Fruit fly (Drosophila melanogaster) whole organism: ENCODE measurements around the gene mthl2.

Experiments
- CG8478 ChIP-seq: fragments of >200 bp; optimal IDR thresholded peaks from 2 replicates; lab custom pipeline; 2018; ENCODE audit warnings: inconsistent platforms
- Dll ChIP-seq: fragments of >200 bp; optimal IDR thresholded peaks from 2 replicates; lab custom pipeline; 2017
- EcR ChIP-seq, 2 experiments: fragments of >200 bp; optimal IDR thresholded peaks; 2 replicates each; lab custom pipeline; 2017; ENCODE audit warnings: missing biosample characterization in 2 of 2, missing genetic modification characterization in 2 of 2, missing genetic modification reagents in 2 of 2
- pan ChIP-seq: fragments of >200 bp; optimal IDR thresholded peaks from 2 replicates; lab custom pipeline; 2017
- psq ChIP-seq: fragments of >200 bp; optimal IDR thresholded peaks from 2 replicates; lab custom pipeline; 2017
- usp ChIP-seq: fragments of >200 bp; optimal IDR thresholded peaks from 2 replicates; lab custom pipeline; 2017; ENCODE audit warnings: missing biosample characterization, missing genetic modification characterization, mixed read lengths

mthl2 gene

DNA sequence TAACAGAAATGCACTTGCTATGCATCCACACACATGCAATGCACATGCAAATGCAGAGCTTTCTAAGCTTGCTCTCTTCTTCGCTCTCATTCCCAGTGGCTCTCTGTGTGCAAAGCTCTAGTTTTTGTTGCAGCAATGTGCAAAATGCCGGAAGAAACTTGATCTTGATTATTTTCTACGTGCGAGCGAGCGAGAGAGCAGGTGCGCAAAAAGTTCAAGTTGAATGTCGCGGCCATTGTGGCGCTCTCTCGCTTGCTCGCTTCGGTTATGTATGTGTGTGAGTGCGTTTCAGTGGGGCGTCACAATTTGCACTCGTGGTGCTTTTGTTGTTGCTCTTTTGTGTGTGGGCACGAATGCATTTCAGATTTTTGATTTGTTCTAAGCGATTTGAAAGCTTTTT, 6.0 kb downstream of the mthl2 start:
- TF ChIP-seq pan (lab: Kevin White, UChicago) (no peak), CG8478 (peak; percentile 8)

DNA sequence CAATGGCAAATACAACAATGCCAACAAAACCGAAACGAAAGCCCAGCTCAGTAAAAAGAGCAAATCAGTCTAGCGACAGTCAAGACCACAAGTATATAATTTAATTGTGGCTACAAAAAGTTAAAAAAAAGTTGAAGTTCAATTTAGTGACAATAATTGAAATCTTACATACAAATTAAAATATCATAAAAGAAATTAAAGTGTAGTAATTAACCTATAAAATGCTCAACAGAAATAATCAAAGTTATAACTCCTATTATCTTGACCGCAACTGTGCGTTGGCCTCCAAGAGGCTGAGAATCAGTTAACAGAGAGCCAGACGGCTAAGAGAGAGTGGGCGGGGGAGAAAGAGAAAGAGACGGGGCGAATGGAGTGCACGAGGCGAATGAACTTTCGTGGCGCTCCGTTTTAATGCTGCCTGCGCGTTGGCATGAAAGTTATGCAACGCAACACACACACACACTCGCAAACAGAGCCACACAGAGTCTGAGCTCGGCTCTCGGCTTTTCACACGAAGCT, 7.2 kb downstream of the mthl2 start:
- TF ChIP-seq usp (no peak), EcR (GFP tag; optimal IDR thresholded peaks at IDR 0.05; lab: Kevin White, UChicago) (peak; percentile 84 to 97), CG8478 (no peak), Dll (no peak)

DNA sequence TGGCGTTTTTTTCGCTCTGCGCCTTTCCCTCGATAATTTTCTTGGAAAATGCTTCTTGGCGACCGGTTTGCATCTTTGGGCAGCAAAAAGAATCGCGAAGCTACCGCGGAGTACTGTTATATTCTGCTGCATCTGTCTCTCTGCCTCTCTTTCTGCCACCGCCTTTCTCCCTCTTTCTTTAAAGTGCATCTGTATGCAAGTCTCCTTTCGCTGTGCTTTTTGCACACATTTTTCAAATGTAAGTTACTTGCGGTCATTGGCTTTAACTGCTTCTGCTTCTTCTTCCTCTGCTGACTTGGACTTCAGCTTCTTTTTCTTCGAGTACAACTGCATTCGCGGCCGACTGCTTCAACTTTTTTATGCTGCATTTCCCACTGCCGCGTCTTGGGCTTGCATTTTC, 11.2 kb downstream of the mthl2 start:
- TF ChIP-seq CG8478 (no peak), psq (lab: Kevin White, UChicago) (no peak), pan (lab: Kevin White, UChicago) (no peak), usp (no peak), EcR (GFP tag; optimal IDR thresholded peaks at IDR 0.05; lab: Kevin White, UChicago) (peak; percentile 66 to 83), Dll (no peak)

DNA sequence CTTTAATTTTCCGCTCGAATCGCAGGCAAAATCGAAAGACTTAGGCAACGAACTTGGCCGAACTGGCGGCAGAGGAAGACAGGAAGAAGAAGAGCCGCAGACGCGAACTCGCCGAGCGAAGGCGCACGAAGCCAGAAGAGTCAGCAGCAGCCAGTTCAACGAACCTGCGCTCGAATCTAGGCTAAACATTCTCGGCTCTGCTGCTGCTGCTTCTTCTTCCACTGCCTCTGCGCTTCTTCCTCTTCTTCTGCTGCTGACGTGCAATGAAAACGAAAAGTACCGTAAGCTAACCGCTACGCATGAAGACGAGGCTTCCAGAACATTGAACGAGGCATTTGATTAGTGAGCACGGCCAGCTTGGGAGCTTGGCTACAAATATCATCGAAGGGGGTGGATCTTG, 11.9 kb downstream of the mthl2 start:
- TF ChIP-seq EcR (GFP tag; optimal IDR thresholded peaks at IDR 0.05; lab: Kevin White, UChicago) (peak; percentile 61 to 88), pan (lab: Kevin White, UChicago) (no peak)

DNA sequence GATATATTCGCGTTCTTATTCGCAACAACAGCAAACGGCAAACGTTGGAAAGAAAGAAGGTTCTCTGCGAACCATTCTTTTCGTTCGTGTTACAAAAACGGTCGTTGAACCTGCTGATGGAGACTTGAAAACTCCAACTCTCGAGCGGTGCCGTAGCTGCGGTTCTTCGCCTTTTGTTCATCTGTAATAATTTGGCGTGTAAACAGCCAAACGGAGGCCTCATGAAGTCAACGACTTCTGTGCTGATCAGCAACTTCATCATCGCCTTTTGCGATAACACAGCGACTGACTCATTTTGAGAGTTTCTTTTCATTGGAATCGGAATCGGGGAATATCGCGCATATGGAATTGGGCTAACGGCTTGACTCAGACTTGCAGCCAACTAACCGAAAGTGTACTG, 12.8 kb downstream of the mthl2 start:
- peak; percentile 41 to 71 for TF ChIP-seq EcR (GFP tag; optimal IDR thresholded peaks at IDR 0.05; lab: Kevin White, UChicago)
- TF ChIP-seq psq (lab: Kevin White, UChicago), result no peak

DNA sequence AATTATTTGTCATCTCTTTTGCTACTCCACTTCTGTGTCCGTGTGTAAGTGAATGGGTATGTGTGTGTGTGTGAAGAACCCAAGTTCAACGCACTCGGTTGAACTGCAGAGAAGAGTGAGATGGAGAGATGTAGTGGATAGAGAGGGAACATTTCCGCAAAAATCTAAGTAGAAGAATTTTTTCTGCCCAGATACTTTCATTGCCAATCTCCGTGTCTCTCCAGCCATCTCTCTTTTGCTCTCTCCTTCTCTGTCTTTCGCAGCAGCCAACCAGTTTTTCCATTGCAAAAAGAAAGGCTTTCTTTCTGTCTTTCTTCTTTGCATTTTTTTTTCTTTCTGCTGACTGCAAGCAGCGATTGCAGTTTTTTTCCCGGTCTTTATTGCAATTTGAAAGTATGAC, 14.1 kb downstream of the mthl2 start:
- TF ChIP-seq CG8478 (no peak), EcR (GFP tag; optimal IDR thresholded peaks at IDR 0.05; lab: Kevin White, UChicago) (peak; percentile 55 to 86), pan (lab: Kevin White, UChicago) (no peak)

DNA sequence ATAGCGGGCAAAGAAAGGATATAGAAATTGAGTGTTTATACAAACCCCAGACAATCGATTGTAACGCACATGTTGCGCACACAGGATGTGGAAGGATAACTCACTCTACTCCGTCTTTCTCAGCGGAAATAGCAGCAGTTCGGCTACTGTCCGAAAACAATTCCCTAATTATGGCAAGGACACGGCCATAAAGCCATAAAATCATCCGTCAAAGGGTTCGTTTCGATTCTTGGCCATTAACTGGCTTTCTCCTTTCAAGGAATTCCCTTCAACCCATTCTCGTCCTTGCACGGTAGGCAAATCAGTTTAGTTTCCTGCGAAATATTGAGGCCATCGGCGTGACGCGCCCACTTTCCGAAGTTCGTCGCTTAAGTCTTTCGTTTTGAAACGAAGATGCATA, 16.9 kb downstream of the mthl2 start:
- no peak for TF ChIP-seq usp
- TF ChIP-seq pan (lab: Kevin White, UChicago), result no peak
- no peak for TF ChIP-seq CG8478
- no peak for TF ChIP-seq psq (lab: Kevin White, UChicago)
- no peak for TF ChIP-seq Dll

DNA sequence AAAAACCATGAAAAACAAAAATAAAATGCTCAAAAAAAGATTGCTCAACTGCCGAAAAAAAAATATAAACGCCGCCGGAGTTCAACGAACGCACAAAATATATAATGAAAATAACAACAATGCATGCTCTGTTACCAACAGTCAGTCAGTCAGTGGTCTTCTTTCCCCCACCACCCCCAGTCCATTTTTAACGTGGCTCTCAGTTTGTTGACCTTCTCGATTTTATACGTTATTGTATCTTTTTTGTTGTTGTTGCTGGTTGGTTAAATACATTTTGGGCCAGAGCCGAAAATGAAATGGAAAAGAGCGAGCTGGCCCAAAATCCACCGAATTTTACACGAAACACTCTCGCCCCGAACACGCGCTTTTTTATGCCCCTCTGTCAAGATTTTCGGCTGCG, 17.3 kb downstream of the mthl2 start:
- TF ChIP-seq psq (lab: Kevin White, UChicago) (no peak), usp (no peak), EcR (GFP tag; optimal IDR thresholded peaks at IDR 0.05; lab: Kevin White, UChicago) (peak in 1 of 2 experiments; percentile 93), Dll (peak; percentile 10)

DNA sequence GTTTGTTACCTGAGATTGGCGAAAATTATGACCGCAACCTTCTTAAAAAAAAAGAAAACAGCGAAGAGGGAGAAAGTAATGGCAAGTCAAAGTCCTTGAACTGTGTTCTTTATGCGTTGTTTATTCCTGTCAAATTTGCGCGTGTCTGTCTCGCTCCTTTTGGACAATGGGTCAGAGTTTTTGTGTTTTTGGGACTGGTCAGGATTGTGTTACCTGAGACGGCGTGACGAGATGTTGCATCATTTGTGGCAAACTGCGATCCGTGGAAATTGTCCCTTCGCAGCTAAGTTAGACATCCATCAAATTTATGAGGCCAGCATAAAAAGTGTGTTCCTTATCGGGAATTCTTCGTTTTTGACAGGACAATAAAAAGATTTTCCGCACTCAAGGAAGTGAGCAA, 18.7 kb downstream of the mthl2 start:
- TF ChIP-seq psq (lab: Kevin White, UChicago) (no peak), CG8478 (no peak), pan (lab: Kevin White, UChicago) (no peak), EcR (GFP tag; optimal IDR thresholded peaks at IDR 0.05; lab: Kevin White, UChicago) (no peak), Dll (no peak), usp (no peak)

DNA sequence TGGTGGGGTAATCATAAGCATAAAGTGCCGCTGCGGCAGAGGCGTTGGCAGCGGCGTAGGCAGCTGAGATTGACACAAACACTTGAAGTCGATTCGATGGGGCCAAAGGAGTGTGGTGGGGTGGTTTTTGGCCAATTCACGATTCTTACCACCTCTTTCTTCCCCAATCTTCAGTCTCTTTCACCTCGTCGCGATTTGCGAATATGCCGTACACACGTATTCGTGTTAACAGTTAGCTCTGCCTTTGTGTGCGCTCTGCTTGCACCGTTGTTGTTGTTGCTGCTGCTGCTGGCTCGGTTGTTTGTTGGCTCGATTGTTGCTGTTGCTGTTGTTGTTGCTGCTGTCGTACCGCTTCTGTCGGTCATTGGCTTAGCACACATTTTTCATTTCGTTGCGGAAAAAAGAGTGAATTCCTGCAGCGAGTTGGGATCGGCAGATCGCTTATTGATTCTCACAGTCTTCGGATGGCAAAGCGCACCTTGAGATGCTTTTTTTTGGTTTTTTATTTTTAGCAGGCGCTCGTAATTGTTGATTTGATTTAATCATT, 20.6 kb downstream of the mthl2 start:
- TF ChIP-seq EcR (GFP tag; optimal IDR thresholded peaks at IDR 0.05; lab: Kevin White, UChicago) (peak; percentile 62 to 86), CG8478 (no peak)

DNA sequence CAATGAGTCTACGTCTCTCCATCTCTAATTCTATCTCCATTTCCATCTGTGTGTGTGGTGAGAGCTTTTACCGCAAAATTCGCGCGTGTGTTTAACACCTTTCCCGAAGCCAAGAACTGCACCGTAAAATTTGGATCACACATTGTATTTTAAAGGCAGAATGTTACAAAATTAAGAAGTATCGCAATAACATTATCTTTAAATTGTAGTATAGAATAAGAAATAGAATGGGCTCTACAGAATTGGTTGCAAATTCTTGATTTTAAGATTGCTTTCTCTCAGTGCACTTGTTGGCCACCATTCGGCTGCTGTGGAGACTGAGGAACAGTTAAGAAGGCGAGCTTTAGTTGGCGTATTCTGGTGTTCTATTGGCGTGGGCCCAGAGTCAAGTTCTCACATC, 21.9 kb downstream of the mthl2 start:
- no peak for TF ChIP-seq usp
- no peak for TF ChIP-seq pan (lab: Kevin White, UChicago)
- no peak for TF ChIP-seq EcR (GFP tag; optimal IDR thresholded peaks at IDR 0.05; lab: Kevin White, UChicago)

DNA sequence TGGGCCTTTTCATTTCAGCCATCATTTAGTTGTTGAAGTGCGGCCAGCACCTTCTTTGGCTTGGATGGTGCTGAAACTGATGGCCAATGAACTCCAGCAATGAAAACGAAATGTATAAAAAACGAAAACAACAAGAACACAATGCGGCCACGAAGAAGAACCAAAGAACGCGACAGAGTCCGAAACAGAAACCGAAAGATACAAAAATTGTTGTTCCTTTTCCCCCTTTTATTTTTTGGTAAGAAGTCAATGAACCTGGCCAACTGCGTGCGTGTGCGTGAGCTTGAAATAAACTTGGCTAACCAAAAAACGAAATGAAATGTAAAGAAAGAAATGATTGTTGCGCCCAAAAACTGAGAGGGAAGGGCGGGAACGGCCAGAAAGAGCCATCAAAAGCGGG, 23.2 kb downstream of the mthl2 start:
- peak; percentile 46 to 78 for TF ChIP-seq EcR (GFP tag; optimal IDR thresholded peaks at IDR 0.05; lab: Kevin White, UChicago)
- TF ChIP-seq pan (lab: Kevin White, UChicago), result no peak

DNA sequence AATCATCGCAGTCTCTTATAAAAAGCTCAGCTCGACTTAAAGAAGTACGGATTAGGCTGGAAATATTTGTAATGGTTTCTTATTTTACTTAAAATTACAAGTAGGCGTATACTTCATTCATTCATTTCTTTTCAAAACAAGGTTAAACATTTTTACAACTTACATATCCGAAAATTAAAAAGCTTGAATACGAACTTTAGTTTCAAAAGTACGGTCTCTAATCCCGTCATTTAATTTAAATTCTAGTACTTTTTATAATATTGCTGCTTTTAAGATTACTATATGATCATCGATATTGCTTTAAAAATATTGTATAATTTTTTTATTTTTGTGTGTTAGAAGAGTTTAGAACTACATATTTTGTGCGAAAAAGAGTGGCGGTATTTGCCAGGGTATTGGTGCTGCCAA, 25.6 kb downstream of the mthl2 start:
- no peak for TF ChIP-seq Dll
- no peak for TF ChIP-seq pan (lab: Kevin White, UChicago)
- no peak for TF ChIP-seq CG8478
- no peak for TF ChIP-seq EcR (GFP tag; optimal IDR thresholded peaks at IDR 0.05; lab: Kevin White, UChicago)
- no peak for TF ChIP-seq usp
- TF ChIP-seq psq (lab: Kevin White, UChicago), result no peak

DNA sequence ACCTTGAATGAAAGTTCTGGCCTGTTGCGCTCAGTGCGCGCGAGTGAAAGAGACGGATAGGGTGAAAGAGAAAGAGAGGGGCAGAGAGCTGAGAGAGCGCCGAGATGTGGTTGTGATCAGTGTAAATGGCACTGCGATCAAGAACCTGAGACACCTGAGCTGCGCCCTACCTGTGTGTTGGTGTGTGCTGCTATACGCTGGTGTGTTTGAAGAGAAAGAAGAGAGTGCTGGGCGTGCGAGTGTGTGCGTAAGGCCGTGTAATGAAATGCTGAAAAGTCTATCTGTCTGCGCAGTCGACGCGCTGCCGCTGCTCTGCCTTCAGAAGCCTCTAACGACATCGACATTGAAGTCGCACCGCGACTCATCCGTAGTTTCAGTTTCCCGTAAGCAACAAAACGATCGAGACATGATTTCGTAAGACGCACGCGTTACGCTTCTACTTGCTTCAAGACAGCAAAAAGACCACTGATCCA, 26.1 kb downstream of the mthl2 start, which contains the start of gene Blimp-1:
Gene Blimp-1, plus strand, starts transcription at position 376 of the 473 bp plus-strand sequence.
- peak; percentile 88 for TF ChIP-seq Dll
- TF ChIP-seq CG8478, result no peak
- TF ChIP-seq EcR (GFP tag; optimal IDR thresholded peaks at IDR 0.05; lab: Kevin White, UChicago), result peak in 1 of 2 experiments; percentile 72
- TF ChIP-seq pan (lab: Kevin White, UChicago), result no peak
